Fruit fly (Drosophila melanogaster) Kc167 (cell line): ENCODE data around the gene LSm-4.

Experiments used
- Myc ChIP-seq: fragments of >200 bp; optimal IDR thresholded peaks from 2 replicates; lab custom pipeline; 2017; ENCODE audit warnings: missing external identifiers
- Sin3A ChIP-seq: fragments of >200 bp; optimal IDR thresholded peaks from 2 replicates; lab custom pipeline; 2018; ENCODE audit warnings: missing external identifiers
- h ChIP-seq: fragments of >200 bp; optimal IDR thresholded peaks from 3 replicates; lab custom pipeline; 2018; ENCODE audit warnings: missing external identifiers
- insv ChIP-seq: fragments of >200 bp; optimal IDR thresholded peaks from 3 replicates; lab custom pipeline; 2018; ENCODE audit warnings: missing external identifiers
- psq ChIP-seq: fragments of >200 bp; optimal IDR thresholded peaks from 2 replicates; lab custom pipeline; 2017; ENCODE audit warnings: missing external identifiers

DNA sequence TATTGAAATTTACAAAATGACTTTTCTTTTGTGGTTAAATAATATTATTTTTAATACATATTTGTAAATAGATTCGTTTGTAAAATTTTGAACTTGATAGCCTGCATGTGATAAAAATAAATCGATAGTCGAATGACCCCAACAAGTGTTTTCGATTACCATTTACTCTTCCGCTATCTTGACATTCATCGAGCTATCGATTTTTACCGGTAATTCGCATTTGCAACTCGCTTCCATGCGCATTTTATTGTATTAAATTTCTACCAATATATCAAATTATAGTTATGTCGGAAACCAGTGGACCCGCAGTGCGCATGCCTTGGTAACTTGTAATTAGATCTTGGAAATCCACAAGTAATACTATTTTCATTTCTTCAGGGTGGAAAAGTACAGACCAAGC lies 14.0 kb upstream of the LSm-4 start, which contains the start of gene RfC3:
- no peak for TF ChIP-seq Sin3A
- TF ChIP-seq psq (lab: Kevin White, UChicago): no peak
- no peak for TF ChIP-seq insv (lab: Kevin White, UChicago)
- no peak for TF ChIP-seq Myc (lab: Kevin White, UChicago)
- TF ChIP-seq h (lab: Kevin White, UChicago): no peak
